Fruit fly (Drosophila melanogaster) whole organism, adult: ENCODE data around the gene Vha16-5.

Source experiments
- CG11617 ChIP-seq: fragments of 200-800 bp; sonication (Bioruptor generic); optimal IDR thresholded peaks from 2 replicates; lab custom pipeline; 2017; ENCODE audit warnings: mild to moderate bottlenecking, missing biosample characterization, missing genetic modification reagents, missing genetic modification characterization
- CG12768 ChIP-seq: fragments of 200-800 bp; sonication (Bioruptor generic); optimal IDR thresholded peaks from 2 replicates; lab custom pipeline; 2017; ENCODE audit warnings: missing biosample characterization, missing genetic modification characterization, mild to moderate bottlenecking, moderate library complexity, missing genetic modification reagents
- CG14711 ChIP-seq: fragments of 200-800 bp; sonication (Bioruptor generic); optimal IDR thresholded peaks from 2 replicates; lab custom pipeline; 2018; ENCODE audit warnings: missing biosample characterization, mild to moderate bottlenecking, missing genetic modification characterization, moderate library complexity
- CG1620 ChIP-seq: fragments of 200-800 bp; sonication (Bioruptor generic); optimal IDR thresholded peaks from 2 replicates; lab custom pipeline; 2016; ENCODE audit warnings: missing biosample characterization, missing genetic modification characterization
- CG33017 ChIP-seq: fragments of 200-800 bp; sonication (Bioruptor generic); optimal IDR thresholded peaks from 2 replicates; lab custom pipeline; 2018; ENCODE audit warnings: missing biosample characterization, mild to moderate bottlenecking, missing genetic modification characterization, moderate library complexity
- CG5204 ChIP-seq: fragments of 200-800 bp; sonication (Bioruptor generic); optimal IDR thresholded peaks from 2 replicates; lab custom pipeline; 2016; ENCODE audit warnings: missing biosample characterization, missing genetic modification characterization
- CG7045 ChIP-seq: fragments of 200-800 bp; sonication (Bioruptor generic); optimal IDR thresholded peaks from 2 replicates; lab custom pipeline; 2017; ENCODE audit warnings: missing biosample characterization, mild to moderate bottlenecking, missing genetic modification characterization
- CG7101 ChIP-seq: fragments of 200-800 bp; sonication (Bioruptor generic); optimal IDR thresholded peaks from 2 replicates; lab custom pipeline; 2018; ENCODE audit warnings: missing biosample characterization, mild to moderate bottlenecking, missing genetic modification characterization, moderate library complexity
- Clk ChIP-seq: fragments of 200-800 bp; sonication (Bioruptor generic); optimal IDR thresholded peaks from 2 replicates; lab custom pipeline; 2017; ENCODE audit warnings: missing biosample characterization, missing genetic modification characterization
- Crg-1 ChIP-seq: fragments of 200-800 bp; sonication (Bioruptor generic); optimal IDR thresholded peaks from 2 replicates; lab custom pipeline; 2016; ENCODE audit warnings: missing biosample characterization, missing genetic modification characterization
- Hr96 ChIP-seq: fragments of 200-800 bp; sonication (Bioruptor generic); optimal IDR thresholded peaks from 2 replicates; lab custom pipeline; 2016; ENCODE audit warnings: missing biosample characterization, missing genetic modification characterization
- Mnt ChIP-seq: fragments of 200-800 bp; sonication (Bioruptor generic); optimal IDR thresholded peaks from 2 replicates; lab custom pipeline; 2016; ENCODE audit warnings: missing biosample characterization, mild to moderate bottlenecking, missing genetic modification characterization
- bab1 ChIP-seq: fragments of 200-800 bp; sonication (Bioruptor generic); optimal IDR thresholded peaks from 3 replicates; lab custom pipeline; 2019; ENCODE audit warnings: missing biosample characterization, mild to moderate bottlenecking, missing genetic modification characterization, moderate library complexity
- cic ChIP-seq: fragments of 200-800 bp; sonication (Bioruptor generic); optimal IDR thresholded peaks from 2 replicates; lab custom pipeline; 2017; ENCODE audit warnings: missing biosample characterization, mild to moderate bottlenecking, missing genetic modification characterization, moderate library complexity
- cnc ChIP-seq, 2 experiments: fragments of >200 bp; optimal IDR thresholded peaks; 2 replicates each; lab custom pipeline; 2017
- kay ChIP-seq: fragments of 200-800 bp; sonication (Bioruptor generic); peaks from one replicate; lab custom pipeline; 2016; ENCODE audit warnings: missing biosample characterization, missing genetic modification characterization, borderline replicate concordance
- ovo ChIP-seq: fragments of 200-800 bp; sonication (Bioruptor generic); optimal IDR thresholded peaks from 2 replicates; lab custom pipeline; 2016; ENCODE audit warnings: missing biosample characterization, missing genetic modification characterization
- pad ChIP-seq: fragments of 200-800 bp; sonication (Bioruptor generic); optimal IDR thresholded peaks from 3 replicates; lab custom pipeline; 2017; ENCODE audit warnings: missing biosample characterization, missing genetic modification characterization, mild to moderate bottlenecking, moderate library complexity, missing genetic modification reagents
- tj ChIP-seq: fragments of 200-800 bp; sonication (Bioruptor generic); optimal IDR thresholded peaks from 3 replicates; lab custom pipeline; 2017; ENCODE audit warnings: missing biosample characterization, mild to moderate bottlenecking, missing genetic modification characterization, moderate library complexity
- toe ChIP-seq: fragments of 200-800 bp; sonication (Bioruptor generic); optimal IDR thresholded peaks from 2 replicates; lab custom pipeline; 2016; ENCODE audit warnings: missing biosample characterization, missing genetic modification characterization

Gene Vha16-5

DNA sequence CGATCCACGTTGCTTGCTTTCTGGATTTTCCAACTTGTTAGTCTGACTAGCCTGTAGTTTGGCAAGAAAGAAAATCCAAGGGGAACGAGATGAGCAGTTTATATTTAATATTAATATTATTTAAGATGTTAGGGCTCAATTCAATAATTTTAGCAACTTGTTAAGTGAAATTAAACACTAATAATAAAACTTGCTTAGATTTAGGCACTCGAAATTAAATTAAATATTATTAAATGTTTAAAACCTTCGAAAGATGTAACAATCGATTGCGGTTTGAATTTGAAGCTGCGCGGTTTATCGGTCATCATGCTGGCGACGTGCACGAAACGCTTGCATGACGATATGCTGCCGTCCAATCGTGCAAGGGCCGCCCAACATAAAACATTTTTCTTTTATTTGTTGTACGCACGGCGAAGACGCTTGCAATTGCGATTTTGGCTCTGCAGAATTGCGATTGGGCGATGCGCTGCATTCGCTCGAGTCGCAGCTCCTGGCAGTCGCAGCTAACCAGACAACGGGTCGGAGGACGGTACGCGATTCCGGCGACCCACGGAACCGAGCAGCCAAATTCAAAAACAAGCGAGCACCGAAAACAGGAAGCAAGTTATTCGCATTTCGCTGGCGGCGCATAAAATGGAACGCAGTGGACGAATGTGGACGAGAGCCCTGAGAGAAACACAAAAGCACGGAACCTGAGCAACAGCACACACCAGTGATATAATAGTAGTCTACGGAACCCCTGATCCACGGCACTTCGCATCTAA, at the start of gene Vha16-5, which contains the start of gene CG12299:
Vha16-5 (minus strand) TSS at position 51 of the 764 bp plus-strand sequence.
CG12299 (plus strand) TSS at position 353 of the 764 bp plus-strand sequence.
- TF ChIP-seq CG12768 (peak; percentile 0), CG14711 (tag; lab: Kevin White, UChicago) (peak; percentile 38), Clk (no peak), cnc (optimal IDR thresholded peaks at IDR 0.05; lab: Kevin White, UChicago) (no peak), CG7045 (peak; percentile 10), bab1 (GFP tag; lab: Kevin White, UChicago) (peak; percentile 97), tj (GFP tag; lab: Kevin White, UChicago) (peak; percentile 75), CG5204 (GFP tag; lab: Kevin White, UChicago) (peak; percentile 58), pad (GFP tag; lab: Kevin White, UChicago) (peak; percentile 31), CG11617 (GFP tag; lab: Kevin White, UChicago) (peak; percentile 78), toe (GFP tag; lab: Kevin White, UChicago) (peak; percentile 65), kay (GFP tag; lab: Kevin White, UChicago) (no peak), CG7101 (peak; percentile 33), CG1620 (GFP tag; lab: Kevin White, UChicago) (peak; percentile 75), Crg-1 (GFP tag; lab: Kevin White, UChicago) (peak; percentile 30), Hr96 (GFP tag; lab: Kevin White, UChicago) (peak; percentile 58), Mnt (peak; percentile 59), ovo (GFP tag; lab: Kevin White, UChicago) (no peak), cic (GFP tag; lab: Kevin White, UChicago) (no peak), CG33017 (no peak)

DNA sequence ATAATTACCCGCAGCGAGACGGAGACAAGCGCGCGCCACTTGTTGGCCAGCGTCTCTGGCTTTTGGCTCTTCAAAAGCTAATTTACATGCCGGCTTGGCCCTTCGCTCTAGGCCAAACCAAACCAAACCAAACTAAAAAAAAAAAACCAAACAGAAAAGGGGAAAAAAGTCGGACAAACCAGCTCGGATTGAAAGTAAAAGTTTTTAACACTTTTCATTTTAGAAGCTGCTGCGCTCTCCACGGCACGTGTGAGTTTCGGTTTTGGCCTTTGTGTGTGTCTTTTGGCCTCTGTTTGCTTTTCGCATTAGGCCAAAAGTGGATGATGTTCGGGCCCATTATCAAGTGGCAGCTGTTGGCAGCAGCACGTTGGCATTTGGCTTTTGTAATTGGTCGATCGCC, 44.4 kb upstream of the Vha16-5 start:
- TF ChIP-seq CG11617 (GFP tag; lab: Kevin White, UChicago), result no peak
- no peak for TF ChIP-seq CG7101
- no peak for TF ChIP-seq CG1620 (GFP tag; lab: Kevin White, UChicago)
- TF ChIP-seq CG33017, result no peak
- TF ChIP-seq toe (GFP tag; lab: Kevin White, UChicago), result no peak
- TF ChIP-seq CG12768, result no peak
- TF ChIP-seq Crg-1 (GFP tag; lab: Kevin White, UChicago), result no peak
- TF ChIP-seq cnc (optimal IDR thresholded peaks at IDR 0.05; lab: Kevin White, UChicago), result no peak
- TF ChIP-seq Mnt, result no peak
- no peak for TF ChIP-seq Clk
- TF ChIP-seq CG14711 (tag; lab: Kevin White, UChicago), result no peak
- TF ChIP-seq cic (GFP tag; lab: Kevin White, UChicago), result no peak
- no peak for TF ChIP-seq tj (GFP tag; lab: Kevin White, UChicago)
- TF ChIP-seq Hr96 (GFP tag; lab: Kevin White, UChicago), result no peak
- TF ChIP-seq ovo (GFP tag; lab: Kevin White, UChicago), result no peak
- no peak for TF ChIP-seq CG5204 (GFP tag; lab: Kevin White, UChicago)
- TF ChIP-seq CG7045, result no peak
- no peak for TF ChIP-seq pad (GFP tag; lab: Kevin White, UChicago)

DNA sequence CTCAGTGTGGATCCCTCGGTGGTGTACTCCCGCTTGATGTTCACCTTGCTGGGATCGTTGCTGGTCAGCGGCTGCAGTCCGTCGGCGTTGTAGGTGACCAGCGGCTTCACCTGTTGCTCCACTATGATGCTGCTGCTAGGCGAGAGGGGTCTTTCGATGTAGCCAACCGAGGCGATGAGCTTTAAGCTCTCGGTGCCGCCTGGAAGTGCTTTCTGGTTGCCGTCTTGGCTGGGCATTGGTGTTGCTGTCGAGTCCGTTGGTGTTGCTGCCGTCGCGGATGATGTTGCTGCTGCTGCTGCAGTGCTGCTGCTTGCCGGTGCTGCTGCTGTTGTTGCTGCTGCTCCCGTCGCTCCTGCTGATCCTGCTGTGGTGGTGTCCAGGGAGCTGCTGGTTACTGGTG, 37.2 kb upstream of the Vha16-5 start:
- no peak for TF ChIP-seq cnc (optimal IDR thresholded peaks at IDR 0.05; lab: Kevin White, UChicago)
- no peak for TF ChIP-seq tj (GFP tag; lab: Kevin White, UChicago)

dm6 chr2L:10770568-10770967, 33.7 kb upstream of the Vha16-5 start, which contains the start of gene CG17127:
CG17127 (plus strand) TSS chr2L:10770868.
- TF ChIP-seq CG7101 (no peak), tj (GFP tag; lab: Kevin White, UChicago) (no peak), CG12768 (no peak), ovo (GFP tag; lab: Kevin White, UChicago) (no peak), toe (GFP tag; lab: Kevin White, UChicago) (no peak), CG1620 (GFP tag; lab: Kevin White, UChicago) (no peak), kay (GFP tag; lab: Kevin White, UChicago) (no peak), Hr96 (GFP tag; lab: Kevin White, UChicago) (no peak), cnc (optimal IDR thresholded peaks at IDR 0.05; lab: Kevin White, UChicago) (no peak), Mnt (no peak)

- TF ChIP-seq CG14711 (tag; lab: Kevin White, UChicago), result no peak
- no peak for TF ChIP-seq CG11617 (GFP tag; lab: Kevin White, UChicago)
- peak; percentile 96 for TF ChIP-seq Mnt
- no peak for TF ChIP-seq ovo (GFP tag; lab: Kevin White, UChicago)
- TF ChIP-seq Hr96 (GFP tag; lab: Kevin White, UChicago), result no peak
- TF ChIP-seq bab1 (GFP tag; lab: Kevin White, UChicago), result peak; percentile 16
Measured at dm6 chr2L:10769708-10770107, 32.9 kb upstream of the Vha16-5 start, which contains the start of gene CG6724. CG6724 (minus strand) TSS chr2L:10769952.

DNA sequence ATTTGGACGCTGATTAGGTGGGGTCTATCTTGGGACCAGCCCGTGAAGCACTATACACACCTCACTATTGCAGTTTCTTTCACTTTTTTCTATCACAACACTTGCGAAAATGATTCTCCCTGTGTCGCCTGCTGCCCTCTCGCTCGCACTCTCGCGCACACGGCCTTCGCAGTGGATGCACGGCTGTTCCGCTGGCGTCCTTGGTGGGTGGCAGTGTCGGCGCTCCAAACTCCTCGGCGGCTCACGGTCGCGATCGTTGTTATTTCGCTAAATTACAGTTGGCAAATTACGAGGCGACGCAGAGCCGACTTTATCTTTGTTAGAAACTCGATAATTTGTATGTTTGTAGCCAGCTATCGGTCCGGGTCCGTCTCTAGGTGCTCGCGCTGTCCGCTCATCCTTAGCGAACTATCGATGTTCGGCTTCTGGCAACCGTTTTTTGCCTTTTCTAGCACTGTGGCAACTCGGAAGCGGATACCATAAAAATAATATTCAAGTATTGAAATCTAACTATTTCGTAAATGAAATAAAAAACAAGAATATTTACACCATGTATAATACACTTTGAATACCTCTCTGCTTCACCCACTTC, 30.9 kb upstream of the Vha16-5 start, which contains the start of gene Ubc2:
Ubc2 (minus strand) TSS at position 410 of the 592 bp plus-strand sequence.
- no peak for TF ChIP-seq toe (GFP tag; lab: Kevin White, UChicago)
- no peak for TF ChIP-seq CG12768
- no peak for TF ChIP-seq cnc (optimal IDR thresholded peaks at IDR 0.05; lab: Kevin White, UChicago)
- peak; percentile 32 for TF ChIP-seq CG14711 (tag; lab: Kevin White, UChicago)
- peak; percentile 21 for TF ChIP-seq Hr96 (GFP tag; lab: Kevin White, UChicago)
- TF ChIP-seq ovo (GFP tag; lab: Kevin White, UChicago), result no peak
- no peak for TF ChIP-seq Clk
- no peak for TF ChIP-seq pad (GFP tag; lab: Kevin White, UChicago)
- TF ChIP-seq Mnt, result peak; percentile 47
- TF ChIP-seq bab1 (GFP tag; lab: Kevin White, UChicago), result peak; percentile 59
- TF ChIP-seq CG11617 (GFP tag; lab: Kevin White, UChicago), result no peak
- TF ChIP-seq tj (GFP tag; lab: Kevin White, UChicago), result no peak
- no peak for TF ChIP-seq CG7045
- peak; percentile 3 for TF ChIP-seq CG33017
- no peak for TF ChIP-seq CG5204 (GFP tag; lab: Kevin White, UChicago)
- no peak for TF ChIP-seq cic (GFP tag; lab: Kevin White, UChicago)
- TF ChIP-seq Crg-1 (GFP tag; lab: Kevin White, UChicago), result no peak
- peak; percentile 24 for TF ChIP-seq CG1620 (GFP tag; lab: Kevin White, UChicago)
- TF ChIP-seq CG7101, result no peak
- no peak for TF ChIP-seq kay (GFP tag; lab: Kevin White, UChicago)
